Worm (Caenorhabditis elegans): ENCODE data around the gene F40F12.9.
A peak's percentile ranks its signal among the peaks of the same experiment; 100 is the strongest.

Gene F40F12.9

ce11 chrIII:9930406-9930805, 19.3 kb downstream of the F40F12.9 start:
- TF ChIP-seq dve-1 (tag; optimal IDR thresholded peaks at IDR 0.05), result no peak
- TF ChIP-seq elt-2 (tag; optimal IDR thresholded peaks at IDR 0.05), result peak; percentile 86
- no peak for TF ChIP-seq che-1 (tag; optimal IDR thresholded peaks at IDR 0.05)
- peak; percentile 65 for TF ChIP-seq pqm-1 (tag; optimal IDR thresholded peaks at IDR 0.05)

ce11 chrIII:9932091-9932490, 21.0 kb downstream of the F40F12.9 start, which contains the start of gene dec-7:
TSS of gene dec-7 (plus strand) at chrIII:9932398.
- TF ChIP-seq tbx-7 (tag; optimal IDR thresholded peaks at IDR 0.05), result no peak
- no peak for TF ChIP-seq hlh-8 (tag; optimal IDR thresholded peaks at IDR 0.05)
- no peak for TF ChIP-seq unc-3 (GFP tag; conservative IDR thresholded peaks at IDR 0.05)
- no peak for TF ChIP-seq unc-3 (tag; optimal IDR thresholded peaks at IDR 0.05)
- no peak for TF ChIP-seq mec-3 (tag; optimal IDR thresholded peaks at IDR 0.05; ENCODE audit: borderline replicate concordance)
- no peak for TF ChIP-seq ceh-22 (tag; optimal IDR thresholded peaks at IDR 0.05)
- no peak for TF ChIP-seq sox-4 (tag; optimal IDR thresholded peaks at IDR 0.05)
- TF ChIP-seq zip-5 (tag; optimal IDR thresholded peaks at IDR 0.05), result no peak

ce11 chrIII:9941020-9941674, 30.0 kb downstream of the F40F12.9 start, which contains the start of the genes K03H1.9 and K03H1.12:
TSS of gene K03H1.9 (minus strand) at chrIII:9941490.
TSS of gene K03H1.12 (plus strand) at chrIII:9941624.
- TF ChIP-seq lim-6 (tag; optimal IDR thresholded peaks at IDR 0.05), result no peak
- TF ChIP-seq elt-2 (tag; optimal IDR thresholded peaks at IDR 0.05), result no peak
- no peak for TF ChIP-seq unc-86 (tag; optimal IDR thresholded peaks at IDR 0.05)
- TF ChIP-seq tbx-7 (tag; optimal IDR thresholded peaks at IDR 0.05), result no peak
- TF ChIP-seq dmd-4 (tag; optimal IDR thresholded peaks at IDR 0.05; ENCODE audit: borderline replicate concordance), result no peak
- TF ChIP-seq mec-3 (tag; optimal IDR thresholded peaks at IDR 0.05; ENCODE audit: borderline replicate concordance), result no peak
- no peak for TF ChIP-seq C08G9.2 (tag; optimal IDR thresholded peaks at IDR 0.05)
- no peak for TF ChIP-seq ceh-48 (tag; optimal IDR thresholded peaks at IDR 0.05)
- TF ChIP-seq ref-2 (tag; optimal IDR thresholded peaks at IDR 0.05), result no peak
- TF ChIP-seq ztf-16 (tag; optimal IDR thresholded peaks at IDR 0.05), result no peak
- TF ChIP-seq ceh-34 (tag; optimal IDR thresholded peaks at IDR 0.05), result no peak
- TF ChIP-seq ama-1 (optimal IDR thresholded peaks at IDR 0.05), result no peak
- TF ChIP-seq odd-2 (tag; optimal IDR thresholded peaks at IDR 0.05), result no peak
- no peak for TF ChIP-seq ceh-6 (GFP tag; optimal IDR thresholded peaks at IDR 0.05)
- no peak for TF ChIP-seq unc-55 (GFP tag; optimal IDR thresholded peaks at IDR 0.05)
- TF ChIP-seq pha-2 (tag; optimal IDR thresholded peaks at IDR 0.05), result no peak

ce11 chrIII:9944723-9945122, 33.6 kb downstream of the F40F12.9 start, which contains the start of gene gln-2:
TSS of gene gln-2 (minus strand) at chrIII:9944823.
- TF ChIP-seq mec-3 (tag; optimal IDR thresholded peaks at IDR 0.05; ENCODE audit: borderline replicate concordance), result no peak
- TF ChIP-seq fax-1 (tag; optimal IDR thresholded peaks at IDR 0.05), result no peak
- TF ChIP-seq hlh-13 (GFP tag; optimal IDR thresholded peaks at IDR 0.05), result no peak
- TF ChIP-seq rnt-1 (tag; optimal IDR thresholded peaks at IDR 0.05), result no peak
- no peak for TF ChIP-seq pha-4 (tag; optimal IDR thresholded peaks at IDR 0.05)
- TF ChIP-seq pros-1 (tag; optimal IDR thresholded peaks at IDR 0.05), result no peak
- no peak for TF ChIP-seq madf-2 (tag; optimal IDR thresholded peaks at IDR 0.05)
- TF ChIP-seq odd-2 (tag; optimal IDR thresholded peaks at IDR 0.05), result no peak
- no peak for TF ChIP-seq ceh-9 (tag; optimal IDR thresholded peaks at IDR 0.05)
- TF ChIP-seq ztf-16 (tag; optimal IDR thresholded peaks at IDR 0.05), result no peak
- no peak for TF ChIP-seq C08G9.2 (tag; optimal IDR thresholded peaks at IDR 0.05)
- no peak for TF ChIP-seq lin-11 (tag; optimal IDR thresholded peaks at IDR 0.05)
- TF ChIP-seq hlh-8 (tag; optimal IDR thresholded peaks at IDR 0.05), result no peak
- no peak for TF ChIP-seq C38D4.7 (GFP tag; optimal IDR thresholded peaks at IDR 0.05)
- no peak for TF ChIP-seq ceh-19 (GFP tag; optimal IDR thresholded peaks at IDR 0.05)
- TF ChIP-seq elt-2 (tag; optimal IDR thresholded peaks at IDR 0.05), result no peak
- no peak for TF ChIP-seq ceh-6 (GFP tag; optimal IDR thresholded peaks at IDR 0.05)
- TF ChIP-seq nfya-1 (tag; optimal IDR thresholded peaks at IDR 0.05), result no peak
- TF ChIP-seq eyg-1 (tag; optimal IDR thresholded peaks at IDR 0.05), result no peak

Measured in whole organism, late embryonic.